Worm (Caenorhabditis elegans) whole organism, midembryonic: ENCODE measurements around the gene srt-19.

Experiments
- cog-1 ChIP-seq: sonication (generic microtip); optimal IDR thresholded peaks from 2 replicates; lab custom pipeline; 2016; ENCODE audit warnings: missing genetic modification characterization, missing compliant biosample characterization
- flt-1 ChIP-seq: fragments of 200-800 bp; sonication (Bioruptor generic); IDR thresholded peaks from 2 replicates; pipeline ENCODE4 v1.3.6; 2022; ENCODE audit warnings: missing genetic modification characterization, missing compliant biosample characterization
- klf-2 ChIP-seq: fragments of 200-800 bp; sonication (Bioruptor generic); conservative IDR thresholded peaks from 2 replicates; pipeline ENCODE4 v1.3.6; 2022; ENCODE audit warnings: missing genetic modification reagents, missing genetic modification characterization, missing compliant biosample characterization
- tab-1 ChIP-seq: fragments of 200-800 bp; sonication (Bioruptor generic); IDR thresholded peaks from 2 replicates; pipeline ENCODE4 v1.3.6; 2022; ENCODE audit warnings: missing genetic modification characterization, missing compliant biosample characterization
- ztf-23 ChIP-seq: fragments of 200-800 bp; sonication (Bioruptor generic); IDR thresholded peaks from 2 replicates; pipeline ENCODE4 v1.3.6; 2022; ENCODE audit warnings: missing genetic modification reagents, missing genetic modification characterization, missing compliant biosample characterization
- ztf-29 ChIP-seq: fragments of 200-800 bp; sonication (Bioruptor generic); IDR thresholded peaks from 2 replicates; pipeline ENCODE4 v1.3.6; 2022; ENCODE audit warnings: missing genetic modification reagents, missing genetic modification characterization, missing compliant biosample characterization

ce11 chrV:4319867-4320266, 35.0 kb downstream of the srt-19 start, which contains the start of gene ZC132.9:
- no peak for TF ChIP-seq klf-2 (GFP tag; lab: Robert Waterston, UW)
- TF ChIP-seq tab-1 (GFP tag; lab: Robert Waterston, UW): no peak
- TF ChIP-seq cog-1 (tag; lab: Kevin White, UChicago): no peak
- no peak for TF ChIP-seq ztf-23 (GFP tag; lab: Robert Waterston, UW)
- TF ChIP-seq flt-1: no peak
- no peak for TF ChIP-seq ztf-29 (GFP tag; lab: Robert Waterston, UW)
